Worm (Caenorhabditis elegans) whole organism, L2 larva: ENCODE data around the gene T16G1.7.

Experiments used
- C34F6.9 ChIP-seq: fragments of 150-350 bp; optimal IDR thresholded peaks from 2 replicates; lab custom pipeline; 2014; ENCODE audit warnings: missing biosample characterization, missing genetic modification characterization
- R02D3.7 ChIP-seq: fragments of 150-350 bp; optimal IDR thresholded peaks from 2 replicates; lab custom pipeline; 2014; ENCODE audit warnings: missing biosample characterization, missing genetic modification characterization
- Y55F3AM.14 ChIP-seq: fragments of 200-800 bp; sonication (Bioruptor generic); optimal IDR thresholded peaks from 2 replicates; lab custom pipeline; 2018; ENCODE audit warnings: mild to moderate bottlenecking, missing genetic modification characterization, missing compliant biosample characterization
- ZK546.5 ChIP-seq: sonication (generic microtip); optimal IDR thresholded peaks from 2 replicates; lab custom pipeline; 2017; ENCODE audit warnings: missing biosample characterization, missing genetic modification characterization
- ama-1 ChIP-seq: fragments of 150-350 bp; optimal IDR thresholded peaks from 2 replicates; lab custom pipeline; 2018; ENCODE audit warnings: inconsistent platforms
- blmp-1 ChIP-seq: sonication (generic microtip); optimal IDR thresholded peaks from 2 replicates; lab custom pipeline; 2017; ENCODE audit warnings: missing genetic modification characterization, mild to moderate bottlenecking, missing compliant biosample characterization, antibody characterized with exemption, moderate library complexity; ENCODE audit not compliant: insufficient read depth
- ceh-16 ChIP-seq: fragments of 150-350 bp; optimal IDR thresholded peaks from 2 replicates; lab custom pipeline; 2014; ENCODE audit warnings: missing biosample characterization, missing genetic modification characterization
- ceh-82 ChIP-seq: fragments of 150-350 bp; optimal IDR thresholded peaks from 2 replicates; lab custom pipeline; 2014; ENCODE audit warnings: missing biosample characterization, missing genetic modification characterization
- crh-2 ChIP-seq: sonication (generic microtip); optimal IDR thresholded peaks from 2 replicates; lab custom pipeline; 2017; ENCODE audit warnings: missing biosample characterization, missing genetic modification characterization
- egl-27 ChIP-seq: sonication (generic microtip); optimal IDR thresholded peaks from 3 replicates; lab custom pipeline; 2017; ENCODE audit warnings: missing biosample characterization, missing genetic modification reagents, missing genetic modification characterization
- elt-1 ChIP-seq: fragments of 150-350 bp; optimal IDR thresholded peaks from 2 replicates; lab custom pipeline; 2014; ENCODE audit warnings: missing biosample characterization, missing genetic modification characterization
- fos-1 ChIP-seq: fragments of 150-350 bp; optimal IDR thresholded peaks from 2 replicates; lab custom pipeline; 2014; ENCODE audit warnings: missing biosample characterization, missing genetic modification characterization
- gmeb-1 ChIP-seq: fragments of 150-350 bp; optimal IDR thresholded peaks from 2 replicates; lab custom pipeline; 2014; ENCODE audit warnings: missing biosample characterization, missing genetic modification characterization
- lin-13 ChIP-seq: fragments of 150-350 bp; optimal IDR thresholded peaks from 2 replicates; lab custom pipeline; 2014; ENCODE audit warnings: missing biosample characterization, missing genetic modification reagents, missing genetic modification characterization
- lin-39 ChIP-seq: fragments of 150-350 bp; optimal IDR thresholded peaks from 2 replicates; lab custom pipeline; 2014; ENCODE audit warnings: missing biosample characterization, missing genetic modification reagents, missing genetic modification characterization
- lsy-2 ChIP-seq, 2 experiments: fragments of 150-350 bp in 1 of 2; sonication (generic microtip) in 1 of 2; optimal IDR thresholded peaks; 2 replicates each; lab custom pipeline; 2014 to 2017; ENCODE audit warnings: missing biosample characterization in 2 of 2, missing genetic modification characterization in 2 of 2
- mbf-1 ChIP-seq: sonication (generic microtip); optimal IDR thresholded peaks from 2 replicates; lab custom pipeline; 2017; ENCODE audit warnings: missing biosample characterization, missing genetic modification characterization
- mdl-1 ChIP-seq, 2 experiments: fragments of 150-350 bp in 1 of 2; sonication (generic microtip) in 1 of 2; optimal IDR thresholded peaks; 2 replicates each; lab custom pipeline; 2017; ENCODE audit warnings: missing biosample characterization in 2 of 2, missing genetic modification characterization in 2 of 2
- nhr-10 ChIP-seq: sonication (generic microtip); optimal IDR thresholded peaks from 2 replicates; lab custom pipeline; 2017; ENCODE audit warnings: missing biosample characterization, missing genetic modification characterization
- nhr-11 ChIP-seq: fragments of 150-350 bp; optimal IDR thresholded peaks from 2 replicates; lab custom pipeline; 2014; ENCODE audit warnings: missing biosample characterization, missing genetic modification characterization
- nhr-129 ChIP-seq: fragments of 150-350 bp; optimal IDR thresholded peaks from 2 replicates; lab custom pipeline; 2014; ENCODE audit warnings: missing biosample characterization, missing genetic modification characterization
- nhr-21 ChIP-seq: fragments of 150-350 bp; optimal IDR thresholded peaks from 2 replicates; lab custom pipeline; 2014; ENCODE audit warnings: missing biosample characterization, missing genetic modification characterization
- nhr-25 ChIP-seq: fragments of 150-350 bp; sonication (generic microtip); optimal IDR thresholded peaks from 3 replicates; lab custom pipeline; 2014; ENCODE audit warnings: missing biosample characterization, missing genetic modification characterization
- nhr-6 ChIP-seq: fragments of 150-350 bp; optimal IDR thresholded peaks from 2 replicates; lab custom pipeline; 2014; ENCODE audit warnings: missing biosample characterization, missing genetic modification characterization
- nhr-77 ChIP-seq: fragments of 150-350 bp; optimal IDR thresholded peaks from 2 replicates; lab custom pipeline; 2014; ENCODE audit warnings: missing biosample characterization, missing genetic modification characterization
- peb-1 ChIP-seq: fragments of 150-350 bp; optimal IDR thresholded peaks from 2 replicates; lab custom pipeline; 2014; ENCODE audit warnings: missing biosample characterization, missing genetic modification characterization
- sem-4 ChIP-seq: fragments of 150-350 bp; optimal IDR thresholded peaks from 2 replicates; lab custom pipeline; 2014; ENCODE audit warnings: missing biosample characterization, missing genetic modification reagents, missing genetic modification characterization
- sma-3 ChIP-seq: sonication (generic microtip); optimal IDR thresholded peaks from 2 replicates; lab custom pipeline; 2016; ENCODE audit warnings: missing genetic modification reagents, missing genetic modification characterization, missing compliant biosample characterization
- sma-9 ChIP-seq, 2 experiments: fragments of 150-350 bp in 1 of 2; sonication (generic microtip) in 1 of 2; optimal IDR thresholded peaks; 2 replicates each; lab custom pipeline; 2014 to 2016; ENCODE audit warnings: missing genetic modification characterization in 2 of 2, mild to moderate bottlenecking in 1 of 2, missing biosample characterization in 1 of 2, missing compliant biosample characterization in 1 of 2, missing genetic modification reagents in 1 of 2, moderate library complexity in 1 of 2
- unc-62 ChIP-seq: fragments of 150-350 bp; optimal IDR thresholded peaks from 2 replicates; lab custom pipeline; 2014; ENCODE audit warnings: missing biosample characterization, missing genetic modification reagents, missing genetic modification characterization
- ztf-1 ChIP-seq: fragments of 200-800 bp; sonication (Bioruptor generic); conservative IDR thresholded peaks from 2 replicates; pipeline ENCODE4 v1.3.6; 2022; ENCODE audit warnings: missing genetic modification characterization, missing compliant biosample characterization
- ztf-11 ChIP-seq: sonication (generic microtip); optimal IDR thresholded peaks from 2 replicates; lab custom pipeline; 2017; ENCODE audit warnings: missing biosample characterization, missing genetic modification characterization
- ztf-4 ChIP-seq: fragments of 150-350 bp; optimal IDR thresholded peaks from 2 replicates; lab custom pipeline; 2014; ENCODE audit warnings: missing biosample characterization, missing genetic modification characterization

Gene T16G1.7

DNA sequence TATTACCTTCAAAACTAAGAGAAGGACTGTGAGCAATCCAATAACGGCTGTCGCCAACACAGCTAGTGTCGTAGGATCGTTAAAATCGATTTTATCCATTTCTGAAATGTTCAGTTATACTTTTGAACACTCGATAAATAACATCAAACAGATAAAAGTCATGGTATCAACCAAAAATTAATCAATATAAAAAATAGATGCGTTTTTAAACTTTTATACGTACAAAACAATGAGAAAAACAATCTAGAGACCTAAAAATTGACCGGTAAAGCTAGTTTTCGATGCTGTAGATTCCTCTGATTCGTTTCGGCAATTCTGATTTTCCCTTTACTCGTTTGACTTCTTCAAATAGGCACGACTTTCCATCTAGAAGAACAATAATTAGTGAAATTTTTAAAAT, 32.2 kb upstream of the T16G1.7 start, which contains the start of gene R186.3:
Gene R186.3 (minus strand): TSS at position 101 of the 400 bp plus-strand sequence.
- TF ChIP-seq lin-39 (no peak), fos-1 (tag; lab: Kevin White, UChicago) (no peak), mbf-1 (tag; lab: Kevin White, UChicago) (no peak), nhr-10 (no peak), ceh-16 (tag; lab: Kevin White, UChicago) (no peak), nhr-11 (tag; lab: Kevin White, UChicago) (no peak), crh-2 (no peak), ztf-11 (no peak), elt-1 (tag; lab: Kevin White, UChicago) (no peak), ztf-1 (GFP tag; lab: Robert Waterston, UW) (no peak), ceh-82 (no peak)

DNA sequence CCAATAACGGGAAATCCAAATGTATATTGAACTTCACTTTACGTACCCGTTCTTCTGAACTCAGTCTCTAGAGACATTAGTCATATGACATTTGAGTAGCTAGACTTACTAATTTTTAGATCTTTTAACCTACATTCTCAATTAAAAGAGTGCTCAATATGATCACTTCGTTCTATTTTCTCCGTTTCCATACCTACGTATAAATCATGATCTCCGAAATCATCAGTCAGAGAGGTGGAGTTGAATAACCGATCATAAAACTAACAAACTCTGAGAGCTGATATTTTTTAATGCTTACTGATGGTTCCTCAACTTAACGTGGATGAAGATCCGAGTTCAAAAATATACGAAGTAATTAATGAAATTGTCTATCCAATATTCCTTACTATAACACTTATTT, 29.2 kb upstream of the T16G1.7 start, which contains the start of gene srd-35:
Gene srd-35 (plus strand): TSS at position 301 of the 400 bp plus-strand sequence.
- TF ChIP-seq ztf-1 (GFP tag; lab: Robert Waterston, UW) (no peak), nhr-6 (no peak), ama-1 (lab: Kevin White, UChicago) (no peak), sma-9 (GFP tag; optimal IDR thresholded peaks at IDR 0.05; lab: Kevin White, UChicago) (no peak), sma-9 (tag; optimal IDR thresholded peaks at IDR 0.05; lab: Kevin White, UChicago) (no peak), egl-27 (tag; lab: Kevin White, UChicago) (no peak), peb-1 (tag; lab: Kevin White, UChicago) (no peak), C34F6.9 (tag; lab: Kevin White, UChicago) (no peak), unc-62 (GFP tag; lab: Kevin White, UChicago) (no peak), mdl-1 (tag; optimal IDR thresholded peaks at IDR 0.05; lab: Kevin White, UChicago) (no peak), ztf-4 (tag; lab: Kevin White, UChicago) (no peak), gmeb-1 (tag; lab: Kevin White, UChicago) (no peak), elt-1 (tag; lab: Kevin White, UChicago) (no peak), ZK546.5 (tag; lab: Kevin White, UChicago) (no peak), ztf-11 (no peak)

DNA sequence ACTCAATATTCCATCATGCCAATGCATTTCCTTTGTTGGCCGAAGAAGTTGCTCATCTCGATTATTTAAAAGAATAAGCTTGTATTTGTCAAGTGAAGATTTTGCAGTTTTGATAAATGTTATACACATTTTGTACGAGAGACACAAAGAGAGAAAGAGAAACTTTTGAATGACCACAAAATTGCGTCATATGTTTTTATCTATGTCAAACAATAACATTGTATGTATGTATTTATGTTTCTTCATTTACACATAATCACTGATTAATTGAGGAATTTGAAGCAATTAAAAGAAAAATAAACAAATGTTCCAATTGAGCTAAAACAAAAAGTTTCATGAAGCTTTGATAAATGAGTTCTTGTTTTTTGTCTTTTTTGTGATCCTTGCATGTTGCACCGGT, 28.3 kb upstream of the T16G1.7 start, which contains the start of gene hrg-9:
Gene hrg-9 (minus strand): TSS at position 152 of the 400 bp plus-strand sequence.
- TF ChIP-seq nhr-25 (tag; lab: Kevin White, UChicago) (peak; percentile 34), nhr-129 (tag; lab: Kevin White, UChicago) (peak; percentile 96), blmp-1 (tag; lab: Kevin White, UChicago) (no peak), R02D3.7 (no peak), lsy-2 (tag; optimal IDR thresholded peaks at IDR 0.05; lab: Kevin White, UChicago) (peak in 1 of 2 experiments; percentile 33), crh-2 (peak; percentile 3), fos-1 (tag; lab: Kevin White, UChicago) (peak; percentile 6)

DNA sequence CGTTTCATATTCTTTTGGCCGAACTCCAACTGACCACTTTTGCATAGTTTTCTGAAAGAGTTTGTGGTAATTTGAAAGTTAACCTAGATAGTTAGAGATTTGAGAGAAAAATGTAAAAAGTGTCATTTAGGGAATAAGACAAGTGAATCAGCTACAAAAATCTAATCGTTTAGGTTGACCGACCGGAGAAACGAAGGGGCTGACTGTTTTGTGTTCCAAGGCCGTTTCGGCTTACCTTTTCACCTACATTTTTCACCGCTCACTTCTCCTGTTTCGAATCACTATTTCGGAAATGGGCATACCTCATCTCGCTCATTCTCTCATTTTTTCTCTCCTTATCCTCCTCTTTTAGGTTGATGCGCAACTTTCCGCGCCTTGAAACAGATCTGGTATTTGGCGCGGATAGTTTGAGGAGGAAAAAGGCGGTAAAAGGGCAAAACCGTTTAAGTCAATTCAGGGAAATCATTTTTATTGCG, 26.2 kb upstream of the T16G1.7 start, which contains the start of gene mpst-7:
Gene mpst-7 (minus strand): TSS at position 51 of the 476 bp plus-strand sequence.
- TF ChIP-seq sma-3 (GFP tag; lab: Kevin White, UChicago) (no peak), nhr-6 (no peak), fos-1 (tag; lab: Kevin White, UChicago) (peak; percentile 35), mdl-1 (tag; optimal IDR thresholded peaks at IDR 0.05; lab: Kevin White, UChicago) (no peak), R02D3.7 (no peak), nhr-25 (tag; lab: Kevin White, UChicago) (peak; percentile 20)

DNA sequence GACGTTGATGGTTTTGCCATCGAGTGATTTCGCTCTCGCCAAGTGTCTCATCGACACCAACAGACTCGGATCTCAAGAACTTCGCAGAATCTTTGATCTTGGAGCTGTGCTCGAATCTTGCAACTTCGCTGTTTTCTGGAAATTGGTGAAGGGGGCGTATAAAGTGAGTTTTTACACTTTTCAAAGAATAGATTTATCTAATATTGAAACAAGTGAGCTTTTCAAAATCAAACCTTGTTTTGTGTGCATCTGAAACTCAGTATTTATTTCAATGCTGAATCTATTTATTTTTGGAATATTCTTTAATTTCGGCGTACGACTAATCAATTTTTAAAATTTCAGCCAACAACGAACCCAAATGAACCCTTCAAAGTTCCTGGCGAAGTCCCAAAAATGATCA, 19.3 kb upstream of the T16G1.7 start:
- TF ChIP-seq ztf-4 (tag; lab: Kevin White, UChicago) (no peak), lin-13 (GFP tag; lab: Kevin White, UChicago) (no peak), nhr-21 (no peak), ZK546.5 (tag; lab: Kevin White, UChicago) (no peak), lsy-2 (tag; optimal IDR thresholded peaks at IDR 0.05; lab: Kevin White, UChicago) (no peak), nhr-129 (tag; lab: Kevin White, UChicago) (no peak), nhr-10 (no peak), fos-1 (tag; lab: Kevin White, UChicago) (no peak), Y55F3AM.14 (GFP tag; lab: Kevin White, UChicago) (no peak), R02D3.7 (no peak), egl-27 (tag; lab: Kevin White, UChicago) (no peak), sma-9 (GFP tag; optimal IDR thresholded peaks at IDR 0.05; lab: Kevin White, UChicago) (no peak), sma-9 (tag; optimal IDR thresholded peaks at IDR 0.05; lab: Kevin White, UChicago) (no peak), unc-62 (GFP tag; lab: Kevin White, UChicago) (no peak), sem-4 (tag; lab: Kevin White, UChicago) (no peak), nhr-6 (no peak), nhr-77 (tag; lab: Kevin White, UChicago) (no peak)
- TF ChIP-seq, all 48 proteins: peak for 0
